Fruit fly (Drosophila melanogaster): ENCODE measurements around the gene CG6171.

DNA sequence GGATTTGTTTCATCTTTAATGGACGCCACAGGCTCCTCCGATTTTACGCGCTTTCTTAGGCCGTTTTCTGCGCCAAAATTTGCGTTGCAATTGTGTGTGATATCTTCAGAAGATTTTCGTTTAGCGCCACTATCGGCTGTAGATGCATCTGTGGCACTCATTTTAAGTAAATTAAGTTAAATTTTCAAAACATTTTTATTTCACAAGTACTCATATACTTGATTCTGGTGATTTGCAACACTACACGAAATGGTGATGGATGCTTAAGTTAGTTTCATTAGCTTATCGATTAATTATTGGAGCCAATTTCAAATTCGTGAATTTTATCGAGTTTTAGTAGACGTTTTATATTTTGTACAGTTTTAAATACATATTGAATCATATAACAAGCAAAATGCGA lies at the start of gene CG6171:
- TF ChIP-seq CG10543 (GFP tag; optimal IDR thresholded peaks at IDR 0.05), result no peak
- TF ChIP-seq cas (GFP tag; IDR thresholded peaks at IDR 0.05), result no peak
- TF ChIP-seq CG33213 (GFP tag; optimal IDR thresholded peaks at IDR 0.05), result no peak
- no peak for TF ChIP-seq CG7928 (GFP tag; optimal IDR thresholded peaks at IDR 0.05)

All from whole organism, embryonic.